Worm (Caenorhabditis elegans): ENCODE results near the gene ntl-3.

The ntl-3 gene

DNA sequence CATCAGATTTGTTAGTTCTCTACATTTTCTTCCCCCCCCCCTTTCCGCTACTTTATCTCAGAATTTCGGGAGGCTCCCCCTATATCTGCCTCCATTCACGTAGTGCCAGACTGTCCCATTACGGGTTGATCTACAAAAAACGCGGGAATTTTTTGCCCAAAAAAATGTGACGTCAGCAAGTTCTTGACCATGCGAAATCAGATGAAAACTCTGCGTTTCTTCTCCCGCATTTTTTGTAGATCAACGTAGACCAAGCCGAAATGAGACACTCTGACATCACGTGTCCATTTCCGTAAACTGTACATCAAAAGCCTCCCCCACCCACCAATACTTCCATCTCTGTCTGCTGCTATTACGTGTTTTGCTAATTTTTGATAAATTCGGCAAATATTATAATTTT is 21.7 kb downstream of the ntl-3 start (continued):
- no peak for TF ChIP-seq daf-16 (GFP tag; optimal IDR thresholded peaks at IDR 0.05)
- TF ChIP-seq daf-16 (tag; optimal IDR thresholded peaks at IDR 0.05) = peak; percentile 0
- no peak for TF ChIP-seq Y48G9A.11 (GFP tag; IDR thresholded peaks at IDR 0.05)
- no peak for TF ChIP-seq ama-1 (optimal IDR thresholded peaks at IDR 0.05)
- peak; percentile 53 for TF ChIP-seq aha-1 (tag)
- no peak for TF ChIP-seq nhr-237 (tag; optimal IDR thresholded peaks at IDR 0.05)
- peak; percentile 32; the same call in 1 of the 2 replicates for TF ChIP-seq arid-1 (GFP tag; conservative IDR thresholded peaks at IDR 0.05)
- TF ChIP-seq dmd-8 (GFP tag; IDR thresholded peaks at IDR 0.05) = no peak
- no peak for TF ChIP-seq dmd-6 (GFP tag; IDR thresholded peaks at IDR 0.05)
- TF ChIP-seq zfp-3 (GFP tag; conservative IDR thresholded peaks at IDR 0.05) = no peak
- TF ChIP-seq zfp-2 (tag; optimal IDR thresholded peaks at IDR 0.05) = no peak
- TF ChIP-seq hmg-1.1 (GFP tag; IDR thresholded peaks at IDR 0.05) = no peak
- no peak for TF ChIP-seq cey-2 (tag; optimal IDR thresholded peaks at IDR 0.05; ENCODE audit: borderline replicate concordance, insufficient read depth)
- no peak for TF ChIP-seq ctbp-1 (GFP tag; IDR thresholded peaks at IDR 0.05)
- TF ChIP-seq vab-7 (GFP tag; IDR thresholded peaks at IDR 0.05) = no peak
- TF ChIP-seq ceh-44 (GFP tag; IDR thresholded peaks at IDR 0.05) = no peak
- TF ChIP-seq saeg-2 (GFP tag; IDR thresholded peaks at IDR 0.05) = no peak

DNA sequence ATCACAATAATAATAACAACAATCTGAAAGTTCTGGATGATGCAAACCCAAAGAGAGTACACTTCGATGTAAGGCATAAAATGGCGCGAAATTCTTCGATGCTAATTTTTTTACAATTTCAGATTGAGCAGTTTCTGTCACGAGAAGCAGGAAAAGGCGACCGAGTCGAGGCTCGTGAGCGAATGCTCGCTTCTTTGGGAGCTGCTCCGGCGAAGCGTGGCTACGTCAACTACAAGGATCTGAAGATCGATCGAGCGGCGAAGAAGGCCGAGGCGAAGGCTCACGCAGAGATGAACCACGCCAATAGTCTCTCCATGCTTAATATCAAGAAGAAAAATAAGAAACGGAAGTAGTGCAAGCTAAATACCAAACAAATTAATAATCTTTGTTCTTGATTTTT is 22.2 kb downstream of the ntl-3 start:
- no peak for TF ChIP-seq nhr-48 (tag; optimal IDR thresholded peaks at IDR 0.05)
- TF ChIP-seq D1046.2 (GFP tag; IDR thresholded peaks at IDR 0.05) = no peak
- TF ChIP-seq set-16 (GFP tag; IDR thresholded peaks at IDR 0.05) = peak; percentile 61; the same call in 1 of the 2 replicates

DNA sequence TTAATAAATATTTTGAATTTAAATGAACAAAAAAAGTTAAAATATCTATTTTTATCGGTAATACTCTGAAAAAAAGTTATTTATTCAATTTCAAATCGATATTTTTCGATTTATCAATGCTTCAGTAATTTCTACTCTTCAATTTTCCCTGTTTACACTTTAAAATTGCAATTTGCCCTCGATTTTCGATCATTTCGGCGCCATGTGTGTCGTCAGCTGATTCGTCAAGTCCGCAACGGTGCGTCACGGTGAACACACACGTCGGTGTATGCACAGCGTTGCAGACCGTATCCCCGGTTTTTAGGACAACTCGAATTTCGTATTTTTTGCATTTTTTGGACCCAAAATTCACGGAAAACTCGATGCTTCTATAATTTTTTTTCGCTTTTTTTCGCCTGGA is 23.0 kb downstream of the ntl-3 start, which contains the start of gene C18D11.3:
TSS of gene C18D11.3 (plus strand) at position 189 of the 400 bp plus-strand sequence.
- peak; percentile 48; the same call in 1 of the 2 replicates for TF ChIP-seq arid-1 (GFP tag; conservative IDR thresholded peaks at IDR 0.05)
- TF ChIP-seq T20F7.1 (GFP tag; optimal IDR thresholded peaks at IDR 0.05) = no peak
- TF ChIP-seq hlh-30 (tag; optimal IDR thresholded peaks at IDR 0.05; ENCODE audit: insufficient read depth) = peak; percentile 99
- peak; percentile 87 for TF ChIP-seq dmd-6 (GFP tag; IDR thresholded peaks at IDR 0.05)
- 0 out of 2 replicates have a peak, but pooled peaks have one; percentile 39 for TF ChIP-seq ceh-20 (GFP tag; IDR thresholded peaks at IDR 0.05)
- TF ChIP-seq lin-38 (GFP tag; IDR thresholded peaks at IDR 0.05) = peak; percentile 83
- peak; percentile 88 for TF ChIP-seq dve-1 (tag; optimal IDR thresholded peaks at IDR 0.05; ENCODE audit: insufficient read depth)
- TF ChIP-seq nhr-28 (tag; optimal IDR thresholded peaks at IDR 0.05) = peak; percentile 67
- peak; percentile 35 for TF ChIP-seq nhr-6 (tag; optimal IDR thresholded peaks at IDR 0.05)
- peak; percentile 29 for TF ChIP-seq nhr-102 (tag; optimal IDR thresholded peaks at IDR 0.05)
- peak; percentile 77 for TF ChIP-seq dpl-1 (GFP tag; optimal IDR thresholded peaks at IDR 0.05)
- TF ChIP-seq madf-9 (GFP tag; conservative IDR thresholded peaks at IDR 0.05) = peak; percentile 55; the same call in 1 of the 2 replicates
- TF ChIP-seq nhr-11 (tag; optimal IDR thresholded peaks at IDR 0.05) = peak; percentile 83
- TF ChIP-seq nhr-41 (GFP tag; IDR thresholded peaks at IDR 0.05) = no peak
- TF ChIP-seq Y105C5A.15 (GFP tag; IDR thresholded peaks at IDR 0.05) = no peak
- no peak for TF ChIP-seq F44E2.7 (GFP tag; IDR thresholded peaks at IDR 0.05)
- TF ChIP-seq ztf-7 (tag; optimal IDR thresholded peaks at IDR 0.05) = peak; percentile 56
- TF ChIP-seq mes-2 (tag; optimal IDR thresholded peaks at IDR 0.05; ENCODE audit: poor library complexity, severe bottlenecking) = peak; percentile 86
- no peak for TF ChIP-seq spr-1 (tag; optimal IDR thresholded peaks at IDR 0.05)
- TF ChIP-seq T26A8.4 (GFP tag; IDR thresholded peaks at IDR 0.05) = peak; percentile 63
- TF ChIP-seq ZK337.2 (GFP tag; IDR thresholded peaks at IDR 0.05) = 0 out of 2 replicates have a peak, but pooled peaks have one; percentile 29
- 0 out of 4 replicates have a peak, but pooled peaks of 1 of the 2 experiments have one; percentile 8 for TF ChIP-seq madf-5 (GFP tag; IDR thresholded peaks at IDR 0.05)
- 0 out of 2 replicates have a peak, but pooled peaks have one; percentile 48 for TF ChIP-seq lin-29 (GFP tag; IDR thresholded peaks at IDR 0.05)
- TF ChIP-seq F37D6.2 (tag; optimal IDR thresholded peaks at IDR 0.05) = peak; percentile 25
- TF ChIP-seq vab-7 (GFP tag; IDR thresholded peaks at IDR 0.05) = peak; percentile 69
- peak; percentile 55; the same call in 1 of the 2 replicates for TF ChIP-seq tra-1 (GFP tag; IDR thresholded peaks at IDR 0.05)
- peak; percentile 15 for TF ChIP-seq nhr-25 (tag; optimal IDR thresholded peaks at IDR 0.05; ENCODE audit: borderline replicate concordance, insufficient read depth)
- no peak for TF ChIP-seq lin-39 (tag; optimal IDR thresholded peaks at IDR 0.05)
- TF ChIP-seq pha-4 (GFP tag; IDR thresholded peaks at IDR 0.05) = peak; percentile 13; the same call in 1 of the 2 replicates
- peak; percentile 21 for TF ChIP-seq pha-4 (tag; optimal IDR thresholded peaks at IDR 0.05)
- TF ChIP-seq ceh-62 (tag; optimal IDR thresholded peaks at IDR 0.05) = no peak
